Fruit fly (Drosophila melanogaster): Measurements from ENCODE around the gene teq.

Gene teq

DNA sequence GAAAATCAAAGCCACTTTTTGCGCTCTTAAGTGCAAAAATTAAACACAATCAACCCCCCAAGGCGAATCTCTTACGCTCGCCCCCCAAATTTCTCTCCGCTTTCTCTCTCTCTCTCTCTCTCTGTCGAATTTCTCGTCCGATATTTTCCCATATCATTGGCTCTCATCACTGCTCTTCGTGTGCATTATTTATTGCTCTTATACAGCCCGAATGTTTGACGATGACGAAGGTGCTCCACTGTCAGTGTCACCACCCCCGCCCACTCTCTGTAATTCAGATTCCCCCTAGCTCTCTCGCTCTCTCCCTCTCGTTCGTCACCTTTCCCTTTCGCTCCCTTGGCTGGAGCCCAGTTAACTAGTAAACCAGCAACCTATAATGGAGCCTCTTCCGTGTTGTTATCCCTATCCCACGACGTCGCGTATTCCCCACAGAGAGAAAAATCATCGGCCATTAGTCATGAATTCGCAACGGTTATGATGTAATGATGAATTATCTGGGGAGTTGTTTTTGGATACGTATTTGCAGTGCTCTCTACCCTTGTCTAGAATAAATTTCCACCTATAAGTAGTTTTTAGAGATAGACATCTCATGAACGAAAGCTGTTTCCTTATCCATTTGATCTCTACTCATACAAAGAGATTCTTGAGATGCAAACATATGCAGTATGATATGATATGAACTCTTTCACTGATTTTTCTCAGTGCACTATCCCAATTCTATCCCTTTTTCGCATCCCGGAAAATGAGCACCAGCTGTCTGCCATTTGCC, 53.4 kb downstream of the teq start:
- TF ChIP-seq CG8301 (tag; optimal IDR thresholded peaks at IDR 0.05), result peak; percentile 68
- no peak for TF ChIP-seq CG12605 (GFP tag; IDR thresholded peaks at IDR 0.05)
- 0 out of 3 replicates have a peak, but pooled peaks have one; percentile 48 for TF ChIP-seq CG4496 (GFP tag; IDR thresholded peaks at IDR 0.05)
- TF ChIP-seq Pif1A (GFP tag; optimal IDR thresholded peaks at IDR 0.05), result peak; percentile 27
- TF ChIP-seq rn (GFP tag; IDR thresholded peaks at IDR 0.05), result no peak
- peak; percentile 8 for TF ChIP-seq CG15710 (tag; optimal IDR thresholded peaks at IDR 0.05)
- TF ChIP-seq CG17806 (tag; optimal IDR thresholded peaks at IDR 0.05), result no peak
- TF ChIP-seq fd96Ca (GFP tag; IDR thresholded peaks at IDR 0.05), result 0 out of 3 replicates have a peak, but pooled peaks have one; percentile 9
- peak; percentile 25 for TF ChIP-seq CG9948 (tag; optimal IDR thresholded peaks at IDR 0.05)
- TF ChIP-seq CG14655 (GFP tag; optimal IDR thresholded peaks at IDR 0.05), result peak; percentile 47
- peak; percentile 32 for TF ChIP-seq CG8159 (tag; optimal IDR thresholded peaks at IDR 0.05)

DNA sequence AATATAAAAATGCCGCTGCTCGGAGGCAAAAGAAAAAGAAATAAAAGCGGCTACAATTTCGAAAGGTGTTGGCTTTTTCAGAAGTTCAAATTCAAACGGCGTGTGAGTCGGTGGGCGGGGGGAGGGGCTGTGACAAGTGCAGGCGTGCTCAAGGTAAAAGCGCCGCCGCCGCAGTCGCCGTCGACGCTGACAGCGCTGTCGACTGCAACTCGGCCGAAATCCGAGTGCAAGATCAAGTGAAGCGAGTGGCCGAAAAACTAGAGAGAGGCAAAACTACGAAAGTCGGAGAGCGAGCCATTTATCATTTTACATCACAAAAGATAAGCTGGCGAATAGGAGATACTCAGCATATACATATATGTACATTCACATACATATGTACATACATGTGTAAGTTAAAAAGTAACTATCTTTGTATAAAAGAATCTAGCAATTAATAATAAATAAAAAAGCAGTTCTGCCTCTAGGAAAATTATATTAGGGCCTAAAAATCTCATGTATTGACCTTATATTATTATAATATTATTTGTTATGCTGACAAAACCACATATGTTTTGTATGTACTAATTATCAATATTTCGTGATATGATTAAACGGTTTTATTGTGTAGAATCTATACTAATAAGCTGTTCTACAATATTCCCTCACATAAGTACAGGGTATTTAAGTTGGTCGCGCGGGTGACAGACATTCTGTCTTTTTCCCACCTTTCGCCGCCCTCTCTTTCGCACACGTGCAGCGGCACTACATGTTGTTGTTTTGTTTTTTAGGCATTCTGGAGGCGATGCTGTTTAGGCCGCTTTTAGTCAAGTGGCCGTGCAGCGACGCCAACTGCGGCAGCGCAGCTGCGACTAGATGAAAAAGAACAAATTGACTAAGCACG, 54.5 kb downstream of the teq start:
- no peak for TF ChIP-seq CG10348 (GFP tag; IDR thresholded peaks at IDR 0.05)
- TF ChIP-seq CG34367 (tag; optimal IDR thresholded peaks at IDR 0.05), result no peak
- TF ChIP-seq D1 (tag; optimal IDR thresholded peaks at IDR 0.05), result no peak
- peak; percentile 8 for TF ChIP-seq CG9948 (tag; optimal IDR thresholded peaks at IDR 0.05)
- no peak for TF ChIP-seq CG17806 (tag; optimal IDR thresholded peaks at IDR 0.05)
- TF ChIP-seq Ets98B (GFP tag; IDR thresholded peaks at IDR 0.05), result no peak; the same call in 1 of the 2 replicates
- TF ChIP-seq CG8159 (tag; optimal IDR thresholded peaks at IDR 0.05), result peak; percentile 45
- peak; percentile 59 for TF ChIP-seq CG14655 (GFP tag; optimal IDR thresholded peaks at IDR 0.05)
- TF ChIP-seq CG32121 (GFP tag; IDR thresholded peaks at IDR 0.05), result no peak
- peak; percentile 3 for TF ChIP-seq CG15710 (tag; optimal IDR thresholded peaks at IDR 0.05)
- TF ChIP-seq Pif1B (GFP tag; optimal IDR thresholded peaks at IDR 0.05), result peak; percentile 17
- TF ChIP-seq rn (GFP tag; IDR thresholded peaks at IDR 0.05), result no peak
- peak; percentile 65 for TF ChIP-seq CG8301 (tag; optimal IDR thresholded peaks at IDR 0.05)
- peak; percentile 28 for TF ChIP-seq CG13204 (GFP tag; optimal IDR thresholded peaks at IDR 0.05)

DNA sequence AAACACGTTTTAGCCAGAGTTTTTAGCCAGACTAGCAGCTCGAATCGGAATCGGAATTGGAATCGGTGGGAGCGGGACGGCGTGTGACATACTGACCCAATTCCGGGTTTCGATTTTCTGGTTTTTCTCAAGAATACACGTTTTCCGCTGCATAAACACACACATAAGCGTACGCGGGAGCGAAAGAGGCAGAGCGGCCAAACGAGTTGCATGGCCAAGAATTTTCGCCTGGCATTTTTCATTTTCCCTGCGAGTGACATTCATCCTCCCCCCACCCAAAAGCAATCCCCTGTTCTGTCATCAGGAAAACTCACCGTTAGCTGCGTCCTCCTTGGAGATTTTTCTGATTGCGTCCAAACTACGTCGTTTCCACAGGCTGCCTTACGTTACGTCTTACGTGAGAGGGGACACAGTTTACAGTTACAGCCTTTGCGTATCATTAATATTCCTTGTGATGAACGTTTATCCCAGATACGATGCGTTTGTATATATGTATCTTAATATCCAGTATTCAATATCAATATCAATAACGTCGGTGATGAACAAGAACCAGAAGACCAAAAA, 55.2 kb downstream of the teq start:
- TF ChIP-seq CG8301 (tag; optimal IDR thresholded peaks at IDR 0.05) (no peak), CG4496 (GFP tag; IDR thresholded peaks at IDR 0.05) (0 out of 3 replicates have a peak, but pooled peaks have one; percentile 54), fd96Ca (GFP tag; IDR thresholded peaks at IDR 0.05) (0 out of 3 replicates have a peak, but pooled peaks have one; percentile 47)

DNA sequence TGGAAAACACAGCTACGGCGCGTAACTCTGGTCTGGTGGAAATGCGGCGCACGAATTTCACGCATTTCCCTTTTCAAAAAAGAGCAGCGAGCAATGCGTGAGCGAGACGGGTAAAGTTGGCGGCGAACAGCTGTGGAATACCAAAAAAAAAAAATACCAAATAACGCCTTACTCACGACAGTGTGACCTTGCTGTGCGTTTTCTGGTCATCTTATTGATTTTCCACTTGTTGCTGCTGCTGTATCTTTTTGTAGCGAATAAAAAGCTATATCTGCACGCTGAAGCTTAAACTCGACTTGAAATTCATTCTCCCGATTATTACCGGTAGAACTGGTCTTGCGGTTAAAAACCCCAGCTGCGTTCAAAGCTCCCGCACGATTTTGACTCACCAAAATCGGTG, 59.9 kb downstream of the teq start, which contains the start of the genes bol and Dhpr:
bol (minus strand) TSS at position 57 of the 400 bp plus-strand sequence.
Dhpr (plus strand) TSS at position 212 of the 400 bp plus-strand sequence.
- TF ChIP-seq Ets98B (GFP tag; IDR thresholded peaks at IDR 0.05) (peak; percentile 37; the same call in 1 of the 2 replicates), fd96Ca (GFP tag; IDR thresholded peaks at IDR 0.05) (no peak), CG17806 (tag; optimal IDR thresholded peaks at IDR 0.05) (no peak), Snoo (tag; optimal IDR thresholded peaks at IDR 0.05) (no peak), CG12605 (GFP tag; IDR thresholded peaks at IDR 0.05) (peak; percentile 78), CG4496 (GFP tag; IDR thresholded peaks at IDR 0.05) (no peak; the same call in 2 of the 3 replicates), CG8159 (tag; optimal IDR thresholded peaks at IDR 0.05) (no peak), CG9948 (tag; optimal IDR thresholded peaks at IDR 0.05) (no peak), CG14655 (GFP tag; optimal IDR thresholded peaks at IDR 0.05) (no peak), gl (tag; optimal IDR thresholded peaks at IDR 0.05) (no peak), CG8301 (tag; optimal IDR thresholded peaks at IDR 0.05) (no peak), Pif1B (GFP tag; optimal IDR thresholded peaks at IDR 0.05) (no peak), CG34367 (tag; optimal IDR thresholded peaks at IDR 0.05) (no peak), rn (GFP tag; IDR thresholded peaks at IDR 0.05) (no peak), CG32121 (GFP tag; IDR thresholded peaks at IDR 0.05) (no peak), CG13204 (GFP tag; optimal IDR thresholded peaks at IDR 0.05) (no peak), CG10348 (GFP tag; IDR thresholded peaks at IDR 0.05) (no peak), EcR (GFP tag; optimal IDR thresholded peaks at IDR 0.05) (peak; percentile 65), D1 (tag; optimal IDR thresholded peaks at IDR 0.05) (no peak), CG15710 (tag; optimal IDR thresholded peaks at IDR 0.05) (no peak), Pif1A (GFP tag; optimal IDR thresholded peaks at IDR 0.05) (no peak)

DNA sequence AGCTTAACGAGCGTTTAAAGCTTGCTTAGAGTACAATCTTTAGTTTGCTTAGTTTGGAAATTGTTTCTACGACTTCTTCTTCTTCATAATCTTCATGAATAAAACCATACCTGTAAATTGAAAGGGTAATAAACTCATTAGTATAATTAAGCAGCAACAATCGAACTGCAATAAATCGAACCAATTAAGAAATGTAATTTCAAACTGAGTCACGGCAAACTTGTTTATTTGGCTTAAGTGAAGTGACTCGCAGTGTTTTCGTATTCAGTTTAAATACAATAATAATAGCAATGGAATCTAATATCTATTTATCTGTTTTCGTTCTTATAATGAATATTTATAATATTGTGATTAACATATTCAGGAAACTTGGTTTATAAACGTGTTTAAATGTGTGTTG, 61.3 kb downstream of the teq start:
- TF ChIP-seq CG13204 (GFP tag; optimal IDR thresholded peaks at IDR 0.05) (no peak), CG32121 (GFP tag; IDR thresholded peaks at IDR 0.05) (no peak), CG9948 (tag; optimal IDR thresholded peaks at IDR 0.05) (no peak), CG34367 (tag; optimal IDR thresholded peaks at IDR 0.05) (no peak), CG8159 (tag; optimal IDR thresholded peaks at IDR 0.05) (no peak), D1 (tag; optimal IDR thresholded peaks at IDR 0.05) (no peak), CG8301 (tag; optimal IDR thresholded peaks at IDR 0.05) (no peak), CG14655 (GFP tag; optimal IDR thresholded peaks at IDR 0.05) (no peak), Ets98B (GFP tag; IDR thresholded peaks at IDR 0.05) (no peak), EcR (GFP tag; optimal IDR thresholded peaks at IDR 0.05) (no peak), CG10348 (GFP tag; IDR thresholded peaks at IDR 0.05) (no peak), CG12605 (GFP tag; IDR thresholded peaks at IDR 0.05) (no peak), gl (tag; optimal IDR thresholded peaks at IDR 0.05) (no peak), CG17806 (tag; optimal IDR thresholded peaks at IDR 0.05) (no peak), Snoo (tag; optimal IDR thresholded peaks at IDR 0.05) (no peak), CG4496 (GFP tag; IDR thresholded peaks at IDR 0.05) (no peak), CG15710 (tag; optimal IDR thresholded peaks at IDR 0.05) (no peak), rn (GFP tag; IDR thresholded peaks at IDR 0.05) (no peak)
